Fruit fly (Drosophila melanogaster) whole organism, embryonic: ENCODE data around the gene Ctr9.

Experiments
- Atf6 ChIP-seq: fragments of 200-800 bp; sonication (Bioruptor generic); IDR thresholded peaks from 2 replicates; pipeline ENCODE4 v1.3.6; 2022; ENCODE audit warnings: missing biosample characterization, missing genetic modification characterization
- CG10267 ChIP-seq: fragments of 200-800 bp; sonication (Bioruptor generic); optimal IDR thresholded peaks from 2 replicates; lab custom pipeline; 2018; ENCODE audit warnings: missing biosample characterization, mild to moderate bottlenecking, missing genetic modification characterization, moderate library complexity
- CG11456 ChIP-seq: fragments of 200-800 bp; sonication (Bioruptor generic); IDR thresholded peaks from 3 replicates; pipeline ENCODE4 v1.3.6; 2022; ENCODE audit warnings: missing biosample characterization, missing genetic modification characterization
- CG13424 ChIP-seq: fragments of 200-800 bp; sonication (Bioruptor generic); optimal IDR thresholded peaks from 2 replicates; lab custom pipeline; 2019; ENCODE audit warnings: missing biosample characterization, mild to moderate bottlenecking, missing genetic modification characterization, moderate library complexity
- CG31365 ChIP-seq: fragments of 200-800 bp; sonication (Bioruptor generic); optimal IDR thresholded peaks from 2 replicates; lab custom pipeline; 2018; ENCODE audit warnings: missing biosample characterization, mild to moderate bottlenecking, missing genetic modification characterization
- CG32772 ChIP-seq: fragments of 200-800 bp; sonication (Bioruptor generic); IDR thresholded peaks from 2 replicates; pipeline ENCODE4 v1.3.6; 2022; ENCODE audit warnings: missing biosample characterization, missing genetic modification characterization
- CG4854 ChIP-seq: fragments of 200-800 bp; sonication (Bioruptor generic); optimal IDR thresholded peaks from 2 replicates; lab custom pipeline; 2016; ENCODE audit warnings: missing biosample characterization, missing genetic modification characterization, inconsistent platforms
- CG5953 ChIP-seq: fragments of 200-800 bp; sonication (Bioruptor generic); IDR thresholded peaks from 2 replicates; pipeline ENCODE4 v1.3.6; 2022; ENCODE audit warnings: missing biosample characterization, missing genetic modification characterization
- CG6175 ChIP-seq: fragments of 200-800 bp; sonication (Bioruptor generic); IDR thresholded peaks from 3 replicates; pipeline ENCODE4 v1.3.6; 2022; ENCODE audit warnings: missing biosample characterization, missing genetic modification characterization
- CG7357 ChIP-seq: fragments of 200-800 bp; sonication (Bioruptor generic); IDR thresholded peaks from 3 replicates; pipeline ENCODE4 v1.3.6; 2022; ENCODE audit warnings: missing biosample characterization, missing genetic modification characterization
- CG8281 ChIP-seq: fragments of 200-800 bp; sonication (Bioruptor generic); optimal IDR thresholded peaks from 2 replicates; lab custom pipeline; 2018; ENCODE audit warnings: missing biosample characterization, mild to moderate bottlenecking, missing genetic modification characterization, moderate library complexity
- CG9727 ChIP-seq: fragments of 200-800 bp; sonication (Bioruptor generic); optimal IDR thresholded peaks from 3 replicates; lab custom pipeline; 2017; ENCODE audit warnings: missing biosample characterization, mild to moderate bottlenecking, missing genetic modification characterization
- CG9932 ChIP-seq: fragments of 200-800 bp; sonication (Bioruptor generic); IDR thresholded peaks from 2 replicates; pipeline ENCODE4 v1.3.6; 2022; ENCODE audit warnings: missing biosample characterization, missing genetic modification characterization
- Camta ChIP-seq: fragments of 200-800 bp; sonication (Bioruptor generic); optimal IDR thresholded peaks from 2 replicates; lab custom pipeline; 2016; ENCODE audit warnings: missing biosample characterization, missing genetic modification characterization
- Dip2 ChIP-seq: fragments of 200-800 bp; sonication (Bioruptor generic); IDR thresholded peaks from 2 replicates; pipeline ENCODE4 v1.3.6; 2022; ENCODE audit warnings: missing biosample characterization, missing genetic modification characterization
- Dll ChIP-seq: fragments of 200-800 bp; sonication (Bioruptor generic); IDR thresholded peaks from 4 replicates; pipeline ENCODE4 v1.3.6; 2022; ENCODE audit warnings: missing biosample characterization, missing genetic modification characterization; ENCODE audit not compliant: partially characterized antibody
- Doc3 ChIP-seq: fragments of 200-800 bp; sonication (Bioruptor generic); IDR thresholded peaks from 3 replicates; pipeline ENCODE4 v1.3.6; 2022; ENCODE audit warnings: missing biosample characterization, missing genetic modification characterization; ENCODE audit not compliant: partially characterized antibody
- Ets65A ChIP-seq: fragments of 200-800 bp; sonication (Bioruptor generic); peaks from one replicate; lab custom pipeline; 2016; ENCODE audit warnings: missing biosample characterization, missing genetic modification characterization
- Ets97D ChIP-seq: fragments of 200-800 bp; sonication (Bioruptor generic); optimal IDR thresholded peaks from 3 replicates; lab custom pipeline; 2016; ENCODE audit warnings: missing biosample characterization, missing genetic modification characterization
- Fer2 ChIP-seq: fragments of 200-800 bp; sonication (Bioruptor generic); optimal IDR thresholded peaks from 2 replicates; lab custom pipeline; 2018; ENCODE audit warnings: missing biosample characterization, mild to moderate bottlenecking, missing genetic modification characterization, moderate library complexity
- GATAe ChIP-seq: fragments of 200-800 bp; sonication (Bioruptor generic); conservative IDR thresholded peaks from 2 replicates; pipeline ENCODE4 v1.3.6; 2022; ENCODE audit warnings: missing biosample characterization, missing genetic modification characterization
- H2.0 ChIP-seq: fragments of 200-800 bp; sonication (Bioruptor generic); IDR thresholded peaks from 2 replicates; pipeline ENCODE4 v1.3.6; 2022; ENCODE audit warnings: missing biosample characterization, missing genetic modification characterization
- Hr3 ChIP-seq: fragments of 200-800 bp; sonication (Bioruptor generic); optimal IDR thresholded peaks from 3 replicates; lab custom pipeline; 2016; ENCODE audit warnings: missing biosample characterization, missing genetic modification characterization
- Lpt ChIP-seq: fragments of >200 bp; optimal IDR thresholded peaks from 2 replicates; lab custom pipeline; 2018; ENCODE audit warnings: missing biosample characterization, missing genetic modification characterization
- Mad ChIP-seq: fragments of 200-800 bp; sonication (Bioruptor generic); optimal IDR thresholded peaks from 2 replicates; lab custom pipeline; 2016; ENCODE audit warnings: missing biosample characterization, missing genetic modification characterization
- Med ChIP-seq: fragments of 200-800 bp; sonication (Bioruptor generic); peaks from one replicate; lab custom pipeline; 2016; ENCODE audit warnings: missing biosample characterization, missing genetic modification characterization, mild to moderate bottlenecking, inconsistent platforms, moderate library complexity
- Oli ChIP-seq: fragments of 200-800 bp; sonication (Bioruptor generic); optimal IDR thresholded peaks from 2 replicates; lab custom pipeline; 2018; ENCODE audit warnings: missing biosample characterization, mild to moderate bottlenecking, missing genetic modification characterization, moderate library complexity
- Optix ChIP-seq: fragments of 200-800 bp; sonication (Bioruptor generic); IDR thresholded peaks from 3 replicates; pipeline ENCODE4 v1.3.6; 2022; ENCODE audit warnings: missing biosample characterization, missing genetic modification characterization
- Ravus ChIP-seq: fragments of 200-800 bp; sonication (Bioruptor generic); IDR thresholded peaks from 2 replicates; pipeline ENCODE4 v1.3.6; 2022; ENCODE audit warnings: missing biosample characterization, missing genetic modification characterization
- Scr ChIP-seq: fragments of 200-800 bp; sonication (Bioruptor generic); IDR thresholded peaks from 2 replicates; pipeline ENCODE4 v1.3.6; 2022; ENCODE audit warnings: missing biosample characterization, missing genetic modification characterization; ENCODE audit not compliant: partially characterized antibody
- TFAM ChIP-seq: fragments of 200-800 bp; sonication (Bioruptor generic); optimal IDR thresholded peaks from 2 replicates; lab custom pipeline; 2017; ENCODE audit warnings: missing biosample characterization, missing genetic modification characterization, inconsistent platforms
- Taf1 ChIP-seq: fragments of 200-800 bp; sonication (Bioruptor generic); IDR thresholded peaks from 2 replicates; pipeline ENCODE4 v1.3.6; 2022; ENCODE audit warnings: missing biosample characterization, missing genetic modification characterization
- amos ChIP-seq: fragments of 200-800 bp; sonication (Bioruptor generic); IDR thresholded peaks from 2 replicates; pipeline ENCODE4 v1.3.6; 2022; ENCODE audit warnings: missing biosample characterization, missing genetic modification characterization; ENCODE audit not compliant: partially characterized antibody
- bcd ChIP-seq: fragments of 200-800 bp; sonication (Bioruptor generic); optimal IDR thresholded peaks from 2 replicates; lab custom pipeline; 2017; ENCODE audit warnings: missing biosample characterization, mild to moderate bottlenecking, missing genetic modification characterization
- bowl ChIP-seq: fragments of 200-800 bp; sonication (Bioruptor generic); IDR thresholded peaks from 2 replicates; pipeline ENCODE4 v1.3.6; 2022; ENCODE audit warnings: missing biosample characterization, missing genetic modification characterization
- br ChIP-seq: fragments of >200 bp; optimal IDR thresholded peaks from 2 replicates; lab custom pipeline; 2017
- bsh ChIP-seq, 2 experiments: fragments of 200-800 bp; sonication (Bioruptor generic); optimal IDR thresholded peaks; 2 replicates each; lab custom pipeline; 2017 to 2018; ENCODE audit warnings: mild to moderate bottlenecking in 2 of 2, missing biosample characterization in 2 of 2, missing genetic modification characterization in 2 of 2, moderate library complexity in 1 of 2
- cad ChIP-seq: fragments of >200 bp; optimal IDR thresholded peaks from 2 replicates; lab custom pipeline; 2017; ENCODE audit warnings: missing biosample characterization, missing genetic modification characterization
- crol ChIP-seq: fragments of 200-800 bp; sonication (Bioruptor generic); IDR thresholded peaks from 2 replicates; pipeline ENCODE4 v1.3.6; 2022; ENCODE audit warnings: missing biosample characterization, missing genetic modification characterization
- exex ChIP-seq: fragments of 200-800 bp; sonication (Bioruptor generic); optimal IDR thresholded peaks from 4 replicates; lab custom pipeline; 2018; ENCODE audit warnings: missing biosample characterization, mild to moderate bottlenecking, missing genetic modification characterization, moderate library complexity
- gcm ChIP-seq: fragments of 200-800 bp; sonication (Bioruptor generic); optimal IDR thresholded peaks from 2 replicates; lab custom pipeline; 2019; ENCODE audit warnings: missing biosample characterization, mild to moderate bottlenecking, missing genetic modification characterization, moderate library complexity
- gfzf ChIP-seq: fragments of 200-800 bp; sonication (Bioruptor generic); optimal IDR thresholded peaks from 2 replicates; lab custom pipeline; 2016; ENCODE audit warnings: missing biosample characterization, mild to moderate bottlenecking, missing genetic modification characterization, moderate library complexity
- grn ChIP-seq: fragments of 200-800 bp; sonication (Bioruptor generic); optimal IDR thresholded peaks from 3 replicates; lab custom pipeline; 2017; ENCODE audit warnings: missing biosample characterization, missing genetic modification characterization
- nau ChIP-seq: fragments of 200-800 bp; sonication (Bioruptor generic); optimal IDR thresholded peaks from 3 replicates; lab custom pipeline; 2017; ENCODE audit warnings: missing biosample characterization, mild to moderate bottlenecking, missing genetic modification characterization, missing genetic modification reagents
- nerfin-2 ChIP-seq: fragments of 200-800 bp; sonication (Bioruptor generic); IDR thresholded peaks from 2 replicates; pipeline ENCODE4 v1.3.6; 2022; ENCODE audit warnings: missing biosample characterization, missing genetic modification characterization; ENCODE audit not compliant: partially characterized antibody
- ssp ChIP-seq: fragments of 200-800 bp; sonication (Bioruptor generic); IDR thresholded peaks from 2 replicates; pipeline ENCODE4 v1.3.6; 2022; ENCODE audit warnings: missing biosample characterization, missing genetic modification characterization
- sug ChIP-seq: fragments of 200-800 bp; optimal IDR thresholded peaks from 2 replicates; lab custom pipeline; 2019; ENCODE audit warnings: missing biosample characterization, mild to moderate bottlenecking, missing genetic modification characterization, moderate library complexity
- tll ChIP-seq, 2 experiments: fragments of 200-800 bp in 1 of 2; fragments of >200 bp in 1 of 2; sonication (Bioruptor generic) in 1 of 2; optimal IDR thresholded peaks; 2 replicates each; lab custom pipeline; 2017 to 2019; ENCODE audit warnings: missing biosample characterization in 2 of 2, missing genetic modification characterization in 2 of 2, mild to moderate bottlenecking in 1 of 2, moderate library complexity in 1 of 2
- vvl ChIP-seq: fragments of 200-800 bp; sonication (Bioruptor generic); IDR thresholded peaks from 2 replicates; pipeline ENCODE4 v1.3.6; 2022; ENCODE audit warnings: missing biosample characterization, missing genetic modification characterization
- wek ChIP-seq: fragments of 200-800 bp; sonication (Bioruptor generic); optimal IDR thresholded peaks from 3 replicates; lab custom pipeline; 2018; ENCODE audit warnings: missing biosample characterization, mild to moderate bottlenecking, missing genetic modification characterization, moderate library complexity

Ctr9 gene

DNA sequence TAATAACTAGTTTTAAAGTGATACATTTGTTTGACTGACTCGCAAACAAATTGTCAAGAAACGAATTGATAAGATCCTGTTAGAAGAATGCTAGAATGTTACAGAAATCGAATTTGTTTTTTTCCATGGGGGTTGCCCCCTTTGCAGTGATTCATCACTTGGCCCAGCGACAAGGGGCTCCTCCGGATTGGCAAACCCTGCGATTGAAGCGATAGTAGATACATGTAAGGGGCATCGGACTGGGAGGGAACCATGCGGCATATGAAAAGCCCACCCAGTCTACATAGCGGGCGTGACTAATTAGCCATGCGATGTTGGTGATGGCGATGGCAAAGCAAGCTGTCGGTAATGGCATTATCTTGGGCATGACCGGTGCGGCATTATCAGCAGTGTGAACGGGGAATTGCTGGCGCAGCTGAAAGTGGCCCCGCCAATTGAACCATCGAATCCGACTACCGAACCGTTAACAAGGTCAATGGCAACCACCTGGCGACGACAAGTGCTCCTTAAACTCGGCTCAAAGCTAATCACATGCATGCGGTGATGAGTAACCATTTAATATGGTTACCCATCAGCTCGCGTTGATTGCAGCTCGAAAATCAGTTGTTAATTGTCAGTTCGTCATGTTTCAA lies 40.0 kb downstream of the Ctr9 start:
- TF ChIP-seq CG32772 = no peak
- peak; percentile 42 for TF ChIP-seq exex
- TF ChIP-seq Lpt (GFP tag; lab: Kevin White, UChicago) = no peak
- 0 out of 2 replicates have a peak, but pooled peaks have one; percentile 19 for TF ChIP-seq crol
- TF ChIP-seq ssp = no peak
- TF ChIP-seq H2.0 = no peak
- no peak for TF ChIP-seq vvl (GFP tag; lab: Robert Waterston, UW)
- 0 out of 3 replicates have a peak, but pooled peaks have one; percentile 14 for TF ChIP-seq CG6175
- TF ChIP-seq Hr3 (GFP tag; lab: Kevin White, UChicago) = no peak
- no peak for TF ChIP-seq CG8281
- TF ChIP-seq wek (GFP tag; lab: Kevin White, UChicago) = no peak
- TF ChIP-seq cad (GFP tag; lab: Kevin White, UChicago) = no peak
- TF ChIP-seq nau (GFP tag; lab: Kevin White, UChicago) = no peak
- no peak for TF ChIP-seq CG4854 (GFP tag; lab: Kevin White, UChicago)
- TF ChIP-seq Optix (GFP tag; lab: Robert Waterston, UW) = no peak
- TF ChIP-seq CG9727 = no peak
- peak; percentile 44 for TF ChIP-seq grn (GFP tag; lab: Kevin White, UChicago)
- no peak for TF ChIP-seq Fer2 (tag; lab: Kevin White, UChicago)
- TF ChIP-seq br (lab: Kevin White, UChicago) = no peak
- peak; percentile 70 for TF ChIP-seq Med
- no peak for TF ChIP-seq Ravus (GFP tag; lab: Robert Waterston, UW)
- no peak for TF ChIP-seq gfzf
- TF ChIP-seq CG31365 (tag; lab: Kevin White, UChicago) = no peak
- no peak for TF ChIP-seq CG7357 (GFP tag; lab: Robert Waterston, UW)
- TF ChIP-seq bowl (GFP tag; lab: Robert Waterston, UW) = no peak
- no peak for TF ChIP-seq Dip2 (GFP tag; lab: Robert Waterston, UW)
- TF ChIP-seq Camta (GFP tag; lab: Kevin White, UChicago) = no peak
- no peak for TF ChIP-seq CG5953 (GFP tag; lab: Robert Waterston, UW)
- no peak for TF ChIP-seq Dll (GFP tag; lab: Robert Waterston, UW)
- no peak for TF ChIP-seq Ets97D (GFP tag; lab: Kevin White, UChicago)
- no peak for TF ChIP-seq GATAe (GFP tag; lab: Robert Waterston, UW)
- TF ChIP-seq amos (GFP tag; lab: Robert Waterston, UW) = peak; percentile 9; the same call in 1 of the 2 replicates
- no peak for TF ChIP-seq CG9932 (GFP tag; lab: Robert Waterston, UW)
- TF ChIP-seq nerfin-2 (GFP tag; lab: Robert Waterston, UW) = no peak
- peak; percentile 51 for TF ChIP-seq sug (tag; lab: Kevin White, UChicago)
- TF ChIP-seq CG11456 (GFP tag; lab: Robert Waterston, UW) = no peak
- no peak for TF ChIP-seq bcd (GFP tag; lab: Kevin White, UChicago)
- TF ChIP-seq Oli (tag; lab: Kevin White, UChicago) = no peak
- peak; percentile 68 for TF ChIP-seq gcm (GFP tag; lab: Kevin White, UChicago)
- TF ChIP-seq CG10267 (tag; lab: Kevin White, UChicago) = no peak
- TF ChIP-seq Scr (GFP tag; lab: Robert Waterston, UW) = peak; percentile 17; the same call in 1 of the 2 replicates
- TF ChIP-seq Taf1 = no peak
- 0 out of 3 replicates have a peak, but pooled peaks have one; percentile 15 for TF ChIP-seq Doc3
- no peak for TF ChIP-seq TFAM (GFP tag; lab: Kevin White, UChicago)
- no peak for TF ChIP-seq tll (GFP tag; optimal IDR thresholded peaks at IDR 0.05; lab: Kevin White, UChicago)
- peak; percentile 76 for TF ChIP-seq Ets65A (GFP tag; lab: Kevin White, UChicago)
- TF ChIP-seq CG13424 (tag; lab: Kevin White, UChicago) = no peak
- TF ChIP-seq bsh (GFP tag; optimal IDR thresholded peaks at IDR 0.05; lab: Kevin White, UChicago) = no peak
- no peak for TF ChIP-seq Mad (GFP tag; lab: Kevin White, UChicago)
- 0 out of 2 replicates have a peak, but pooled peaks have one; percentile 9 for TF ChIP-seq Atf6 (GFP tag; lab: Robert Waterston, UW)
